Worm (Caenorhabditis elegans) whole organism, L3 larva: Measurements from ENCODE around the gene asg-2.

Source experiments
- aly-2 ChIP-seq: fragments of 150-350 bp; optimal IDR thresholded peaks from 2 replicates; lab custom pipeline; 2014; ENCODE audit warnings: missing biosample characterization, missing genetic modification characterization
- ama-1 ChIP-seq: fragments of 150-350 bp; optimal IDR thresholded peaks from 2 replicates; lab custom pipeline; 2018
- ceh-16 ChIP-seq: sonication (generic microtip); optimal IDR thresholded peaks from 2 replicates; lab custom pipeline; 2017; ENCODE audit warnings: missing biosample characterization, missing genetic modification characterization
- ceh-28 ChIP-seq: fragments of 150-350 bp; optimal IDR thresholded peaks from 2 replicates; lab custom pipeline; 2014; ENCODE audit warnings: missing biosample characterization, missing genetic modification reagents, missing genetic modification characterization
- ceh-82 ChIP-seq: fragments of 150-350 bp; optimal IDR thresholded peaks from 2 replicates; lab custom pipeline; 2014; ENCODE audit warnings: missing biosample characterization, missing genetic modification characterization
- ceh-9 ChIP-seq: sonication (generic microtip); optimal IDR thresholded peaks from 2 replicates; lab custom pipeline; 2018; ENCODE audit warnings: missing biosample characterization, missing genetic modification characterization
- daf-12 ChIP-seq: fragments of 150-350 bp; optimal IDR thresholded peaks from 2 replicates; lab custom pipeline; 2014; ENCODE audit warnings: missing biosample characterization, missing genetic modification reagents, missing genetic modification characterization
- egl-5 ChIP-seq: fragments of 150-350 bp; optimal IDR thresholded peaks from 2 replicates; lab custom pipeline; 2017; ENCODE audit warnings: missing biosample characterization, missing genetic modification reagents, missing genetic modification characterization, inconsistent platforms
- elt-1 ChIP-seq: fragments of 150-350 bp; optimal IDR thresholded peaks from 2 replicates; lab custom pipeline; 2014; ENCODE audit warnings: missing biosample characterization, missing genetic modification characterization
- elt-3 ChIP-seq, 3 experiments: fragments of 150-350 bp in 1 of 3; sonication (generic microtip) in 2 of 3; optimal IDR thresholded peaks; 2 replicates in 2 of 3; 4 replicates in 1 of 3; lab custom pipeline; 2014 to 2017; ENCODE audit warnings: missing biosample characterization in 3 of 3, missing genetic modification characterization in 3 of 3
- eor-1 ChIP-seq, 2 experiments: fragments of 150-350 bp; optimal IDR thresholded peaks; 2 replicates each; lab custom pipeline; 2014 to 2018; ENCODE audit warnings: missing biosample characterization in 2 of 2, missing genetic modification characterization in 2 of 2
- fkh-10 ChIP-seq: sonication (generic microtip); optimal IDR thresholded peaks from 2 replicates; lab custom pipeline; 2017; ENCODE audit warnings: missing biosample characterization, missing genetic modification reagents, missing genetic modification characterization
- fkh-2 ChIP-seq: fragments of 150-350 bp; optimal IDR thresholded peaks from 2 replicates; lab custom pipeline; 2014; ENCODE audit warnings: missing biosample characterization, missing genetic modification reagents, missing genetic modification characterization
- hmg-11 ChIP-seq: sonication (generic microtip); optimal IDR thresholded peaks from 2 replicates; lab custom pipeline; 2016; ENCODE audit warnings: missing genetic modification characterization, missing compliant biosample characterization
- jun-1 ChIP-seq: fragments of 150-350 bp; optimal IDR thresholded peaks from 2 replicates; lab custom pipeline; 2014; ENCODE audit warnings: missing biosample characterization, missing genetic modification reagents, missing genetic modification characterization
- lin-15B ChIP-seq: fragments of 150-350 bp; optimal IDR thresholded peaks from 2 replicates; lab custom pipeline; 2014; ENCODE audit warnings: missing biosample characterization, missing genetic modification characterization
- lin-39 ChIP-seq: fragments of 150-350 bp; optimal IDR thresholded peaks from 2 replicates; lab custom pipeline; 2018; ENCODE audit warnings: missing biosample characterization, missing genetic modification reagents, missing genetic modification characterization
- lsy-12 ChIP-seq: sonication (generic microtip); optimal IDR thresholded peaks from 2 replicates; lab custom pipeline; 2016; ENCODE audit warnings: mild to moderate bottlenecking, missing genetic modification characterization, missing compliant biosample characterization
- mdl-1 ChIP-seq: fragments of 150-350 bp; optimal IDR thresholded peaks from 2 replicates; lab custom pipeline; 2014; ENCODE audit warnings: missing biosample characterization, missing genetic modification characterization
- mml-1 ChIP-seq: fragments of 150-350 bp; sonication (generic microtip); optimal IDR thresholded peaks from 3 replicates; lab custom pipeline; 2014; ENCODE audit warnings: missing biosample characterization, missing genetic modification characterization
- nfya-1 ChIP-seq: sonication (generic microtip); optimal IDR thresholded peaks from 2 replicates; lab custom pipeline; 2017; ENCODE audit warnings: missing genetic modification characterization, mild to moderate bottlenecking, missing compliant biosample characterization, antibody characterized with exemption, moderate library complexity; ENCODE audit not compliant: insufficient read depth
- nhr-11 ChIP-seq: fragments of 150-350 bp; optimal IDR thresholded peaks from 2 replicates; lab custom pipeline; 2014; ENCODE audit warnings: missing biosample characterization, missing genetic modification characterization
- nhr-12 ChIP-seq: fragments of 150-350 bp; optimal IDR thresholded peaks from 2 replicates; lab custom pipeline; 2014; ENCODE audit warnings: missing biosample characterization, missing genetic modification characterization
- nhr-23 ChIP-seq: fragments of 150-350 bp; optimal IDR thresholded peaks from 2 replicates; lab custom pipeline; 2014; ENCODE audit warnings: missing biosample characterization, missing genetic modification reagents, missing genetic modification characterization
- nhr-237 ChIP-seq: fragments of 150-350 bp; optimal IDR thresholded peaks from 2 replicates; lab custom pipeline; 2014; ENCODE audit warnings: missing biosample characterization, missing genetic modification characterization
- nhr-25 ChIP-seq: sonication (generic microtip); optimal IDR thresholded peaks from 2 replicates; lab custom pipeline; 2017; ENCODE audit warnings: missing biosample characterization, missing genetic modification characterization
- nhr-28 ChIP-seq: fragments of 150-350 bp; optimal IDR thresholded peaks from 2 replicates; lab custom pipeline; 2014; ENCODE audit warnings: missing biosample characterization, missing genetic modification characterization
- nhr-43 ChIP-seq: sonication (generic microtip); optimal IDR thresholded peaks from 2 replicates; lab custom pipeline; 2016; ENCODE audit warnings: mild to moderate bottlenecking, missing genetic modification characterization, missing compliant biosample characterization; ENCODE audit not compliant: poor library complexity, severe bottlenecking
- nhr-67 ChIP-seq: fragments of 150-350 bp; optimal IDR thresholded peaks from 2 replicates; lab custom pipeline; 2014; ENCODE audit warnings: missing biosample characterization, missing genetic modification characterization
- nhr-76 ChIP-seq: fragments of 150-350 bp; sonication (generic microtip); optimal IDR thresholded peaks from 5 replicates; lab custom pipeline; 2014; ENCODE audit warnings: missing biosample characterization, missing genetic modification characterization
- nhr-77 ChIP-seq: fragments of 150-350 bp; optimal IDR thresholded peaks from 2 replicates; lab custom pipeline; 2014; ENCODE audit warnings: missing biosample characterization, missing genetic modification characterization
- pha-4 ChIP-seq: fragments of 150-350 bp; optimal IDR thresholded peaks from 2 replicates; lab custom pipeline; 2014; ENCODE audit warnings: missing biosample characterization, missing genetic modification reagents, missing genetic modification characterization
- pqm-1 ChIP-seq: fragments of 150-350 bp; optimal IDR thresholded peaks from 2 replicates; lab custom pipeline; 2017; ENCODE audit warnings: missing biosample characterization, missing genetic modification characterization, inconsistent platforms
- sea-2 ChIP-seq: fragments of 150-350 bp; sonication (generic microtip); optimal IDR thresholded peaks from 4 replicates; lab custom pipeline; 2014; ENCODE audit warnings: missing biosample characterization, missing genetic modification reagents, missing genetic modification characterization
- skn-1 ChIP-seq: fragments of 150-350 bp; optimal IDR thresholded peaks from 2 replicates; lab custom pipeline; 2014; ENCODE audit warnings: missing biosample characterization, missing genetic modification characterization
- tbx-2 ChIP-seq: sonication (generic microtip); optimal IDR thresholded peaks from 2 replicates; lab custom pipeline; 2016; ENCODE audit warnings: mild to moderate bottlenecking, missing genetic modification characterization, missing compliant biosample characterization
- ztf-11 ChIP-seq: fragments of 150-350 bp; optimal IDR thresholded peaks from 2 replicates; lab custom pipeline; 2014; ENCODE audit warnings: missing biosample characterization, missing genetic modification characterization

asg-2 gene

ce11 chrX:6845934-6846333 is 4.9 kb downstream of the asg-2 start, which contains the start of gene C53B7.2:
C53B7.2 (plus strand) TSS chrX:6846234.
- TF ChIP-seq elt-1 (tag; lab: Kevin White, UChicago) (no peak), ceh-28 (tag; lab: Kevin White, UChicago) (no peak), nhr-11 (tag; lab: Kevin White, UChicago) (no peak), nhr-25 (tag; lab: Kevin White, UChicago) (no peak)
- TF ChIP-seq, all 47 proteins: peak for 0

- no peak for TF ChIP-seq fkh-10 (GFP tag; lab: Kevin White, UChicago)
- TF ChIP-seq hmg-11, result no peak
- TF ChIP-seq tbx-2, result no peak
- no peak for TF ChIP-seq nhr-237 (tag; lab: Kevin White, UChicago)
- no peak for TF ChIP-seq elt-3 (tag; optimal IDR thresholded peaks at IDR 0.05; lab: Kevin White, UChicago)
- no peak for TF ChIP-seq lin-15B (tag; lab: Kevin White, UChicago)
- no peak for TF ChIP-seq nhr-11 (tag; lab: Kevin White, UChicago)
- no peak for TF ChIP-seq pha-4
- no peak for TF ChIP-seq mml-1 (tag; lab: Kevin White, UChicago)
These were observed 7.5 kb downstream of the asg-2 start for ce11 chrX:6848596-6848995.

DNA sequence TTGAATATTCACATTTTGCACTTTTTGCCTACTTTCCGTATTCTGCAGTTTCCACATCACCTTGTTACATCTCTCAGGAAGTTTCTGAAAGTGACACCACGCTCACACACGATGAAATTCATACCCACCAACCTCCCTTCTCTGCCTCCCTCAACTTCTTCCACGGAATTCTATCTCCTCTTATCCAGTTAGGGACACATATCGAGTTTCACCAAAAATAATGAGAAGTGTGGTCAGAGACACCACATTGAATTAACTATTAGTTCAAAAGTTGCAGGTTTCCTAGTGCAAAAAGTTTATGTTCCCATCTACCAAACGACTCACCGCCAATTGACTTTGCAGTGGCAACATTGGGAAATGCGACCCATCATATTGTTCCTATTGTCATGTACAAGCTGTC is 9.4 kb downstream of the asg-2 start:
- TF ChIP-seq hmg-11, result no peak
- TF ChIP-seq nhr-12, result no peak
- TF ChIP-seq elt-3 (tag; optimal IDR thresholded peaks at IDR 0.05; lab: Kevin White, UChicago), result no peak
- TF ChIP-seq egl-5 (tag; lab: Kevin White, UChicago), result no peak
- no peak for TF ChIP-seq nhr-11 (tag; lab: Kevin White, UChicago)
- TF ChIP-seq elt-1 (tag; lab: Kevin White, UChicago), result no peak
- TF ChIP-seq fkh-2 (tag; lab: Kevin White, UChicago), result no peak
- TF ChIP-seq skn-1 (tag; lab: Kevin White, UChicago), result no peak
- TF ChIP-seq jun-1 (tag; lab: Kevin White, UChicago), result no peak
- TF ChIP-seq ceh-28 (tag; lab: Kevin White, UChicago), result no peak

DNA sequence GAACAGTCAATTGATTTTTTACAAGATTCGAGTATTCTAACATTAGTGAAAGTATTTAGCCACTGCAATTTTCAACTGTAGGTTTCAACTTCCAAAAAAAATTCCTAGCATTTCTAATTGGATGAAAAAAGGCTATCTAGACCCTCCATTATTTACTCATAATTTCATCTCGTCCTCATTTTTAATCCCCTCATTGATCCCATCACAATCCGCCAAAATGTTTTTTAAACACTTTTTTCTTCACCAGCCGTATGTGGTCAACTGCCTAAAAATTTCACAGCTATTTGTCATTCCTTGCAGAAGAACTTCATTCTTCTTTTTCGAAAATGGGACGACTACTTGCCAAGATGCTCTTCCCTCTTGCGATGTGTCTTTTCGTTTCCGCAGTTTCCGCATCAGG is 12.3 kb downstream of the asg-2 start, which contains the start of gene rig-3:
rig-3 (plus strand) TSS at position 301 of the 400 bp plus-strand sequence.
- no peak for TF ChIP-seq ztf-11 (tag; lab: Kevin White, UChicago)
- no peak for TF ChIP-seq nhr-28 (tag; lab: Kevin White, UChicago)
- TF ChIP-seq lin-15B (tag; lab: Kevin White, UChicago), result no peak
- no peak for TF ChIP-seq jun-1 (tag; lab: Kevin White, UChicago)
- no peak for TF ChIP-seq daf-12 (tag; lab: Kevin White, UChicago)
- no peak for TF ChIP-seq mdl-1 (tag; lab: Kevin White, UChicago)
- no peak for TF ChIP-seq ama-1 (lab: Kevin White, UChicago)
- TF ChIP-seq nhr-23 (tag; lab: Kevin White, UChicago), result no peak
- no peak for TF ChIP-seq hmg-11

DNA sequence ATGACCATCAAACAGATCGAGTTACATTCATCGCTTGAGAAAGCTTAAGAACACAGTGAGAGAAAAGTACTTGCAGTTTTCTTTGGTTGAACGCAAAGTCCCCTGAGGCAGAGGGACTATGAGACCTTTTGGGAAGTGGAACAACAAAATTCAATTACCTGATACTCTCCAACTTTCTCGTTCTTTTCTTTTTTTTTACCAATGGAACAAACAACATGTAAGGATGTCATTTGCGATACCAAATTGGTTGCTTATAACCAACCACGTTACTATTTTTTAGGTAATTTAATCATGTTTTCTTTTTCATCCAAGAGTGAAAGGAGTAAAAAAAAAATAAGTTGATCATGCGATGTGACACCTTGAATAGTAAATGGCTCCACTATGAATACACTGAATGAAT is 15.7 kb downstream of the asg-2 start:
- TF ChIP-seq pha-4, result no peak
- no peak for TF ChIP-seq nhr-28 (tag; lab: Kevin White, UChicago)
- TF ChIP-seq tbx-2, result no peak
- no peak for TF ChIP-seq lin-39 (tag; lab: Kevin White, UChicago)
- TF ChIP-seq nhr-77, result no peak
- TF ChIP-seq nfya-1 (tag; lab: Kevin White, UChicago), result no peak
- no peak for TF ChIP-seq nhr-237 (tag; lab: Kevin White, UChicago)
- no peak for TF ChIP-seq aly-2 (tag; lab: Kevin White, UChicago)
- TF ChIP-seq daf-12 (tag; lab: Kevin White, UChicago), result no peak
- no peak for TF ChIP-seq fkh-2 (tag; lab: Kevin White, UChicago)
- no peak for TF ChIP-seq ceh-16
- TF ChIP-seq nhr-76 (tag; lab: Kevin White, UChicago), result no peak
- TF ChIP-seq elt-3 (tag; optimal IDR thresholded peaks at IDR 0.05; lab: Kevin White, UChicago), result no peak
- TF ChIP-seq egl-5 (tag; lab: Kevin White, UChicago), result no peak

DNA sequence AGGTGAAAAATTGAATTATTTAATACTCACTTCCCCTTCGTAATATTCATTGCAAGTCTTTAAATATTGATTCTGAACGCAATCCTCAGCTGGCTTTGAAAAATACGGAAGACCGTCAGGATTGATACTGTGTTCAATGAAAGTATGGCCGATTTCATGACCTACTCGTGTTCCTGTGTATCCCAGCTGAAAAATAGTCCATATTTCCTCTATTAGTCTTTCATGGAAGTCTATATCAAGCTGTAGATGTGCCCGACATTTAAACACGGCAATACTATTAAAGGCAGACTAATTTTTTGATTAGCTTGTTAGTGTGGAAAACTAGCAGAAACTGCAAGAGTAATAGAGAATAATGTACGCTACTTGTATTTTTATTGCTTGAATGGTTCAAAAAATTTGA is 20.5 kb downstream of the asg-2 start:
- TF ChIP-seq aly-2 (tag; lab: Kevin White, UChicago) (no peak), nhr-67 (tag; lab: Kevin White, UChicago) (no peak), nhr-43 (no peak), pqm-1 (tag; lab: Kevin White, UChicago) (no peak), nhr-12 (no peak), skn-1 (tag; lab: Kevin White, UChicago) (no peak), ceh-82 (tag; lab: Kevin White, UChicago) (no peak), pha-4 (no peak), eor-1 (tag; optimal IDR thresholded peaks at IDR 0.05; lab: Kevin White, UChicago) (no peak), hmg-11 (no peak), nfya-1 (tag; lab: Kevin White, UChicago) (no peak), lsy-12 (tag; lab: Kevin White, UChicago) (no peak), sea-2 (no peak), lin-15B (tag; lab: Kevin White, UChicago) (no peak), nhr-11 (tag; lab: Kevin White, UChicago) (no peak), ceh-9 (tag; lab: Kevin White, UChicago) (no peak), nhr-77 (no peak), elt-1 (tag; lab: Kevin White, UChicago) (no peak), daf-12 (tag; lab: Kevin White, UChicago) (no peak), ztf-11 (tag; lab: Kevin White, UChicago) (no peak)
